Worm (Caenorhabditis elegans) whole organism, midembryonic: Measurements from ENCODE around the gene F59B2.8.

Experiments used
- T22C8.4 ChIP-seq: fragments of 200-800 bp; sonication (Bioruptor generic); IDR thresholded peaks from 2 replicates; pipeline ENCODE4 v1.3.6; 2022; ENCODE audit warnings: missing genetic modification characterization, missing compliant biosample characterization
- flt-1 ChIP-seq: fragments of 200-800 bp; sonication (Bioruptor generic); IDR thresholded peaks from 2 replicates; pipeline ENCODE4 v1.3.6; 2022; ENCODE audit warnings: missing genetic modification characterization, missing compliant biosample characterization
- klf-2 ChIP-seq: fragments of 200-800 bp; sonication (Bioruptor generic); conservative IDR thresholded peaks from 2 replicates; pipeline ENCODE4 v1.3.6; 2022; ENCODE audit warnings: missing genetic modification reagents, missing genetic modification characterization, missing compliant biosample characterization
- med-1 ChIP-seq: sonication (generic microtip); optimal IDR thresholded peaks from 2 replicates; lab custom pipeline; 2017; ENCODE audit warnings: missing genetic modification characterization, mild to moderate bottlenecking, missing compliant biosample characterization, antibody characterized with exemption, missing genetic modification reagents; ENCODE audit not compliant: insufficient read depth
- ref-1 ChIP-seq: fragments of 200-800 bp; sonication (Bioruptor generic); conservative IDR thresholded peaks from 2 replicates; pipeline ENCODE4 v1.3.6; 2022; ENCODE audit warnings: missing genetic modification reagents, missing genetic modification characterization, missing compliant biosample characterization
- tab-1 ChIP-seq: fragments of 200-800 bp; sonication (Bioruptor generic); IDR thresholded peaks from 2 replicates; pipeline ENCODE4 v1.3.6; 2022; ENCODE audit warnings: missing genetic modification characterization, missing compliant biosample characterization
- ztf-23 ChIP-seq: fragments of 200-800 bp; sonication (Bioruptor generic); IDR thresholded peaks from 2 replicates; pipeline ENCODE4 v1.3.6; 2022; ENCODE audit warnings: missing genetic modification reagents, missing genetic modification characterization, missing compliant biosample characterization
- ztf-29 ChIP-seq: fragments of 200-800 bp; sonication (Bioruptor generic); IDR thresholded peaks from 2 replicates; pipeline ENCODE4 v1.3.6; 2022; ENCODE audit warnings: missing genetic modification reagents, missing genetic modification characterization, missing compliant biosample characterization

- TF ChIP-seq flt-1 (no peak), ref-1 (GFP tag; lab: Robert Waterston, UW) (no peak), T22C8.4 (GFP tag; lab: Robert Waterston, UW) (no peak), med-1 (GFP tag; lab: Kevin White, UChicago) (no peak), tab-1 (GFP tag; lab: Robert Waterston, UW) (no peak), ztf-29 (GFP tag; lab: Robert Waterston, UW) (no peak), klf-2 (no peak), ztf-23 (no peak)
These were observed 7.5 kb downstream of the F59B2.8 start, which contains the start of the genes F59B2.15 and zif-1 for ce11 chrIII:9002545-9002944.
